Worm (Caenorhabditis elegans): ENCODE data around the gene csc-1.

DNA sequence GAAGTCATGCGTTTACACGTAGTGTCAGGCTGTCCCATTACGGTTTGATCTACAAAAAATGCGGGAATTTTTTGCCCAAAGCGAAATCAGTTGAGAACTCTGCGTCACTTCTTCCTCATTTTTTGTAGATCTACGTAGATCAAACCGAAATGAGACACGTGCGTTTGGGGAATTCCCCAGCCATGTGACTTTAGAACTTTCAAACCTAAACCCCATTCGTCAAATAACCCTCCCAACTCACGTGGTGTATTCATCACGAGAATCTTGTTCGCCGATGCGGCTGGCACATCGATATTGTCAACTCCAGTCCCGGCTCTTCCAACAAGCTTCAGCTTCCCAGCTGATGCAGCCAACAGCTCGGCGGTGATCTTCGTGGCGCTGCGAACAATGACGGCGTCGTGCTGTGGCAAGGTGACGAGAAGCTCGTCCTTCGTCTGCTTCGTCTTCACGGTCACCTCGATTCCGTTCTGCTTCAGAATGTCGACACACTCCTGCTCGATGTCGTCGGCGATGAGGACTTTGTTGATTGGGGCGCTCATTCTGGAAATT is 41.3 kb downstream of the csc-1 start, which contains the start of gene phdh-1:
- TF ChIP-seq W03F9.2 (tag; optimal IDR thresholded peaks at IDR 0.05) (no peak), him-1 (tag; optimal IDR thresholded peaks at IDR 0.05) (no peak), dao-5 (tag; optimal IDR thresholded peaks at IDR 0.05) (no peak)
